Worm (Caenorhabditis elegans) whole organism, late embryonic: ENCODE data around the gene tag-131.

Experiments used
- ama-1 ChIP-seq: fragments of 150-350 bp; optimal IDR thresholded peaks from 2 replicates; lab custom pipeline; 2014
- ceh-2 ChIP-seq: sonication (generic microtip); optimal IDR thresholded peaks from 2 replicates; lab custom pipeline; 2016; ENCODE audit warnings: missing genotype, missing genetic modification characterization, missing compliant biosample characterization
- ceh-22 ChIP-seq: sonication (generic microtip); optimal IDR thresholded peaks from 2 replicates; lab custom pipeline; 2017; ENCODE audit warnings: missing biosample characterization, missing genetic modification characterization
- ceh-24 ChIP-seq: sonication (generic microtip); optimal IDR thresholded peaks from 2 replicates; lab custom pipeline; 2016; ENCODE audit warnings: mild to moderate bottlenecking, missing genetic modification characterization, missing compliant biosample characterization
- ceh-9 ChIP-seq: sonication (generic microtip); optimal IDR thresholded peaks from 2 replicates; lab custom pipeline; 2016; ENCODE audit warnings: mild to moderate bottlenecking, missing genetic modification characterization, inconsistent platforms, missing compliant biosample characterization
- ets-4 ChIP-seq: sonication (generic microtip); optimal IDR thresholded peaks from 2 replicates; lab custom pipeline; 2016; ENCODE audit warnings: missing genetic modification characterization, missing compliant biosample characterization
- eyg-1 ChIP-seq: sonication (generic microtip); optimal IDR thresholded peaks from 2 replicates; lab custom pipeline; 2016; ENCODE audit warnings: missing genotype, missing genetic modification characterization, missing compliant biosample characterization
- fkh-10 ChIP-seq: fragments of 150-350 bp; optimal IDR thresholded peaks from 2 replicates; lab custom pipeline; 2014; ENCODE audit warnings: missing biosample characterization, missing genetic modification reagents, missing genetic modification characterization
- hlh-30 ChIP-seq: sonication (generic microtip); optimal IDR thresholded peaks from 2 replicates; lab custom pipeline; 2017; ENCODE audit warnings: antibody characterized with exemption, missing genetic modification characterization, missing compliant biosample characterization; ENCODE audit not compliant: insufficient read depth
- nhr-11 ChIP-seq: fragments of 150-350 bp; optimal IDR thresholded peaks from 2 replicates; lab custom pipeline; 2014; ENCODE audit warnings: missing biosample characterization, missing genetic modification characterization
- sox-2 ChIP-seq: fragments of 200-800 bp; sonication (Bioruptor generic); IDR thresholded peaks from 2 replicates; pipeline ENCODE4 v1.3.6; 2022; ENCODE audit warnings: missing genetic modification reagents, missing genetic modification characterization, missing compliant biosample characterization
- tbx-7 ChIP-seq: sonication (generic microtip); optimal IDR thresholded peaks from 2 replicates; lab custom pipeline; 2016; ENCODE audit warnings: missing genotype, missing genetic modification characterization, missing compliant biosample characterization
- ttx-3 ChIP-seq: sonication (generic microtip); optimal IDR thresholded peaks from 2 replicates; lab custom pipeline; 2016; ENCODE audit warnings: missing genetic modification reagents, missing genetic modification characterization, missing compliant biosample characterization
- unc-42 ChIP-seq: sonication (generic microtip); optimal IDR thresholded peaks from 2 replicates; lab custom pipeline; 2016; ENCODE audit warnings: missing genotype, missing genetic modification characterization, missing compliant biosample characterization

ce11 chrIII:4343070-4343469 is 25.6 kb downstream of the tag-131 start, which contains the start of the genes B0285.3 and lcmt-1:
- TF ChIP-seq ceh-24 (tag; lab: Kevin White, UChicago) (no peak), ets-4 (tag; lab: Kevin White, UChicago) (peak; percentile 44), ceh-22 (tag; lab: Kevin White, UChicago) (no peak), unc-42 (tag; lab: Kevin White, UChicago) (peak; percentile 20), tbx-7 (tag; lab: Kevin White, UChicago) (peak; percentile 73), hlh-30 (no peak), ceh-9 (tag; lab: Kevin White, UChicago) (no peak), nhr-11 (tag; lab: Kevin White, UChicago) (no peak), ama-1 (lab: Kevin White, UChicago) (no peak), ttx-3 (tag; lab: Kevin White, UChicago) (no peak), eyg-1 (tag; lab: Kevin White, UChicago) (no peak), fkh-10 (no peak), sox-2 (no peak), ceh-2 (tag; lab: Kevin White, UChicago) (peak; percentile 80)
